Worm (Caenorhabditis elegans) whole organism, L4 larva: ENCODE data around the gene nhr-99.

Experiments used
- F26F4.8 ChIP-seq: fragments of 200-800 bp; sonication (Bioruptor generic); conservative IDR thresholded peaks from 2 replicates; pipeline ENCODE4 v1.3.6; 2022; ENCODE audit warnings: missing genetic modification characterization, missing compliant biosample characterization
- R02D3.7 ChIP-seq: fragments of 150-350 bp; sonication (generic microtip); optimal IDR thresholded peaks from 3 replicates; lab custom pipeline; 2014; ENCODE audit warnings: missing biosample characterization, missing genetic modification characterization
- aha-1 ChIP-seq: fragments of 150-350 bp; peaks from one replicate; lab custom pipeline; 2014; ENCODE audit warnings: missing biosample characterization, missing genetic modification characterization
- ceh-28 ChIP-seq: fragments of 150-350 bp; optimal IDR thresholded peaks from 2 replicates; lab custom pipeline; 2014; ENCODE audit warnings: missing biosample characterization, missing genetic modification reagents, missing genetic modification characterization
- hlh-30 ChIP-seq: sonication (generic microtip); optimal IDR thresholded peaks from 2 replicates; lab custom pipeline; 2017; ENCODE audit warnings: antibody characterized with exemption, mild to moderate bottlenecking, missing genetic modification characterization, missing compliant biosample characterization; ENCODE audit not compliant: insufficient read depth
- lin-39 ChIP-seq: fragments of 150-350 bp; optimal IDR thresholded peaks from 2 replicates; lab custom pipeline; 2014; ENCODE audit warnings: missing biosample characterization, missing genetic modification reagents, missing genetic modification characterization
- lir-3 ChIP-seq: sonication (generic microtip); optimal IDR thresholded peaks from 2 replicates; lab custom pipeline; 2016; ENCODE audit warnings: mild to moderate bottlenecking, missing genetic modification characterization, missing compliant biosample characterization
- lsy-2 ChIP-seq, 2 experiments: fragments of 150-350 bp in 1 of 2; sonication (generic microtip) in 1 of 2; optimal IDR thresholded peaks; 2 replicates each; lab custom pipeline; 2014 to 2017; ENCODE audit warnings: missing biosample characterization in 2 of 2, missing genetic modification characterization in 2 of 2
- madf-5 ChIP-seq, 2 experiments: fragments of 200-800 bp; sonication (Bioruptor generic); IDR thresholded peaks; 2 replicates each; pipeline ENCODE4 v1.3.6; 2022; ENCODE audit warnings: missing compliant biosample characterization in 2 of 2, missing genetic modification characterization in 2 of 2
- nhr-77 ChIP-seq: fragments of 150-350 bp; optimal IDR thresholded peaks from 2 replicates; lab custom pipeline; 2014; ENCODE audit warnings: missing biosample characterization, missing genetic modification characterization
- rbr-2 ChIP-seq: sonication (generic microtip); optimal IDR thresholded peaks from 2 replicates; lab custom pipeline; 2016; ENCODE audit warnings: missing genotype, missing genetic modification characterization, missing compliant biosample characterization
- set-16 ChIP-seq: fragments of 200-800 bp; sonication (Bioruptor generic); IDR thresholded peaks from 2 replicates; pipeline ENCODE4 v1.3.6; 2022; ENCODE audit warnings: missing genetic modification reagents, missing genetic modification characterization, missing compliant biosample characterization
- unc-62 ChIP-seq, 3 experiments: fragments of 150-350 bp in 1 of 3; sonication (generic microtip); optimal IDR thresholded peaks in 2 of 3; peaks in 1 of 3; 1 replicate in 1 of 3; 2 replicates in 2 of 3; lab custom pipeline; 2014 to 2017; ENCODE audit warnings: missing biosample characterization in 3 of 3, missing genetic modification characterization in 3 of 3, missing genetic modification reagents in 3 of 3, missing genotype in 1 of 3

DNA sequence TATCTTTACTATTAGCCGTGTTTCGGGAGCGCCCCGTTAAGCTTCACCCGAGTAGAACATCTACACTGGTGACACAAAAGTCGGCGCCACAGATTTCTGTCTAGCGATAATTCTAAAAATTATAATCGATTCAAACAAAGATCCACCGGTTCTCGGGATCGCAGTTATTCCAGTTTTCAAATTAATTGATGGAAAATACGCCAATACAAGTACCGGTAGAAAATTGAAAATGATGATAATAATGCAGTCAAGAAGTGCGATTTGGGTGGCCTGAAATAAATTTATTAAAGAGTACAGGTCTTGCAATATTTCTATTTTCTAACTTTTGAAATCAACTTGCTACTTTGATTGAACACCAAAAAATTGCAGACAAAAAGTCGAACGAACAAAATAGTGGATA lies 7.1 kb upstream of the nhr-99 start:
- TF ChIP-seq unc-62 (GFP tag; optimal IDR thresholded peaks at IDR 0.05 in 1 of 2; lab: Kevin White, UChicago) (peak in 1 of 2 experiments; percentile 73), unc-62 (tag; optimal IDR thresholded peaks at IDR 0.05; lab: Kevin White, UChicago) (no peak), hlh-30 (no peak), set-16 (GFP tag; lab: Robert Waterston, UW) (no peak), rbr-2 (tag; lab: Kevin White, UChicago) (no peak), nhr-77 (tag; lab: Kevin White, UChicago) (no peak), ceh-28 (no peak), R02D3.7 (tag; lab: Kevin White, UChicago) (no peak), madf-5 (GFP tag; IDR thresholded peaks at IDR 0.05; lab: Robert Waterston, UW) (no peak), lir-3 (no peak), F26F4.8 (GFP tag; lab: Robert Waterston, UW) (no peak), lsy-2 (tag; optimal IDR thresholded peaks at IDR 0.05; lab: Kevin White, UChicago) (no peak), aha-1 (tag; lab: Kevin White, UChicago) (no peak), lin-39 (no peak)
